Fruit fly (Drosophila melanogaster): ENCODE results near the gene CG31279.

CG31279 gene

DNA sequence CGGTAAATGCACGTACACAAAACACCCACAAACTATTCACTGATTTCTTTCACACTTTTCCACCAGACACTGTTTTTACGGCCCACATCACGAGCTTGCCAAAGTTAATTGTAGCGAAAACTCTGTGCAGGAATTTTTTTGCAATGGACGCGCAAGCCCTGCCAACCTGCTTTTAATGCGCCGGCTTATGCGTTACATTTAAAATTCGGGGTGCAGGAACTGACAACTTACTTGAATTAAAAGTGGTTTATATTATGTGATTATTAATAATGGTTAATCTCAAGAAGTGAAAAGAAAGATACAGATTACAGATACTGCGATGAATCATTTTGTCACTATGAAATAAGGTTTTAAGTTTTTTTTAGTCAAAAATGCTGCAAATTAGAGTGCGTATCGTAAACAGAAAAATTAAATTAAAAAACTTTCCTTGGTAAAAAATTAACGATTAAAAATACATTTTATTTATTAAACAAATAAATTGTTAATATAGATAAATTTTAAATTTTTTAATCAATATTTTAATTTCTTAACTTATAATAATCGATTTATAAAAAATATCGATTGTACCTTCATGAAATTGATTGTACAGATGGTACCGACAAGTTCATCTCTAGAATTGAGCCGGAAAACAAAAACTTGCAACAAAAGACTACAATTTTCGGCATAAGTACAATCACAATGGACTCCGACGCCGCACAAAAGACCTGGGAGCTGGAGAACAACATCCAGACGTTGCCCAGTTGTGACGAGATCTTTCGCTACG is 39.2 kb downstream of the CG31279 start, which contains the start of the genes CG42232 and CSN5 (continued):
- TF ChIP-seq bsh (GFP tag; optimal IDR thresholded peaks at IDR 0.05) (no peak), Chrac-16 (GFP tag; optimal IDR thresholded peaks at IDR 0.05) (peak; percentile 71), dmrt11E (tag; optimal IDR thresholded peaks at IDR 0.05) (peak; percentile 68), CG6272 (GFP tag; IDR thresholded peaks at IDR 0.05) (peak; percentile 45; the same call in 1 of the 2 replicates), CG33213 (GFP tag; optimal IDR thresholded peaks at IDR 0.05) (no peak), CrebB (tag; optimal IDR thresholded peaks at IDR 0.05) (no peak), Xrp1 (GFP tag; IDR thresholded peaks at IDR 0.05) (peak; percentile 55; the same call in 1 of the 2 replicates), CG3847 (GFP tag; IDR thresholded peaks at IDR 0.05) (peak; percentile 69), NC2α (GFP tag; optimal IDR thresholded peaks at IDR 0.05) (no peak), chn (GFP tag; optimal IDR thresholded peaks at IDR 0.05) (peak; percentile 37), CG9817 (tag; optimal IDR thresholded peaks at IDR 0.05) (peak; percentile 51), Atf3 (GFP tag; optimal IDR thresholded peaks at IDR 0.05) (no peak), exex (tag; optimal IDR thresholded peaks at IDR 0.05) (no peak), Taf1 (GFP tag; IDR thresholded peaks at IDR 0.05) (no peak), CG9609 (GFP tag; optimal IDR thresholded peaks at IDR 0.05) (peak; percentile 0), crp (GFP tag; optimal IDR thresholded peaks at IDR 0.05) (peak in 1 of 2 experiments; percentile 20), CG34422 (GFP tag; IDR thresholded peaks at IDR 0.05) (peak; percentile 21; the same call in 1 of the 3 replicates), chm (GFP tag; IDR thresholded peaks at IDR 0.05) (no peak), tna (GFP tag; IDR thresholded peaks at IDR 0.05; ENCODE audit: partially characterized antibody) (no peak), Max (GFP tag; optimal IDR thresholded peaks at IDR 0.05) (no peak), CG11085 (GFP tag; IDR thresholded peaks at IDR 0.05) (peak; percentile 36; the same call in 1 of the 2 replicates), CG11456 (GFP tag; IDR thresholded peaks at IDR 0.05) (peak; percentile 69; the same call in 2 of the 3 replicates), mld (GFP tag; IDR thresholded peaks at IDR 0.05; ENCODE audit: partially characterized antibody) (no peak), pfk (GFP tag; optimal IDR thresholded peaks at IDR 0.05) (no peak), luna (GFP tag; optimal IDR thresholded peaks at IDR 0.05) (no peak), schlank (tag; optimal IDR thresholded peaks at IDR 0.05) (no peak), CG13123 (GFP tag; optimal IDR thresholded peaks at IDR 0.05) (peak; percentile 32), ERR (GFP tag; optimal IDR thresholded peaks at IDR 0.05) (no peak), inv (GFP tag; IDR thresholded peaks at IDR 0.05; ENCODE audit: partially characterized antibody) (no peak), CG42726 (GFP tag; IDR thresholded peaks at IDR 0.05; ENCODE audit: partially characterized antibody) (no peak), sr (GFP tag; IDR thresholded peaks at IDR 0.05) (no peak), CG8388 (GFP tag; optimal IDR thresholded peaks at IDR 0.05) (no peak), ci (GFP tag; IDR thresholded peaks at IDR 0.05) (peak; percentile 50; the same call in 2 of the 3 replicates), zen (tag; optimal IDR thresholded peaks at IDR 0.05) (peak; percentile 59), CG13775 (GFP tag; optimal IDR thresholded peaks at IDR 0.05) (peak; percentile 80), CG3163 (GFP tag; optimal IDR thresholded peaks at IDR 0.05) (no peak), CG12942 (GFP tag; optimal IDR thresholded peaks at IDR 0.05) (peak; percentile 21), Ptx1 (GFP tag; IDR thresholded peaks at IDR 0.05) (peak; percentile 63; the same call in 1 of the 2 replicates), CG2129 (GFP tag; IDR thresholded peaks at IDR 0.05; ENCODE audit: partially characterized antibody) (no peak; the same call in 1 of the 2 replicates), CG8765 (GFP tag; IDR thresholded peaks at IDR 0.05) (no peak), CG2116 (GFP tag; optimal IDR thresholded peaks at IDR 0.05) (peak; percentile 67), bbx (GFP tag; IDR thresholded peaks at IDR 0.05; ENCODE audit: partially characterized antibody) (peak; percentile 27; the same call in 1 of the 2 replicates), jumu (GFP tag; optimal IDR thresholded peaks at IDR 0.05) (peak; percentile 54), dysf (GFP tag; IDR thresholded peaks at IDR 0.05) (0 out of 3 replicates have a peak, but pooled peaks have one; percentile 19), CG43689 (GFP tag; IDR thresholded peaks at IDR 0.05) (no peak), H15 (GFP tag; IDR thresholded peaks at IDR 0.05) (peak; percentile 23; the same call in 1 of the 3 replicates), psq (GFP tag; optimal IDR thresholded peaks at IDR 0.05) (peak; percentile 28), Atf-2 (GFP tag; optimal IDR thresholded peaks at IDR 0.05) (peak; percentile 22), CG2712 (tag; optimal IDR thresholded peaks at IDR 0.05) (peak; percentile 2)

Measured in whole organism, embryonic.